Worm (Caenorhabditis elegans) whole organism, young adult: ENCODE measurements around the gene dnc-3.

Experiments
- Y67H2A.10 ChIP-seq: fragments of 200-800 bp; sonication (Bioruptor generic); conservative IDR thresholded peaks from 2 replicates; pipeline ENCODE4 v1.3.6; 2022; ENCODE audit warnings: missing genetic modification reagents, missing genetic modification characterization, missing compliant biosample characterization
- cebp-2 ChIP-seq: fragments of 200-800 bp; sonication (Bioruptor generic); IDR thresholded peaks from 2 replicates; pipeline ENCODE4 v1.3.6; 2022; ENCODE audit warnings: missing genetic modification characterization, missing compliant biosample characterization
- dpl-1 ChIP-seq: fragments of 150-350 bp; optimal IDR thresholded peaks from 2 replicates; lab custom pipeline; 2014; ENCODE audit warnings: missing biosample characterization, missing genetic modification reagents, missing genetic modification characterization
- ekl-4 ChIP-seq: fragments of 200-800 bp; sonication (Bioruptor generic); IDR thresholded peaks from 2 replicates; pipeline ENCODE4 v1.3.6; 2022; ENCODE audit warnings: missing genetic modification reagents, missing genetic modification characterization, missing compliant biosample characterization
- lag-1 ChIP-seq: fragments of 200-800 bp; sonication (Bioruptor generic); IDR thresholded peaks from 2 replicates; pipeline ENCODE4 v1.3.6; 2022; ENCODE audit warnings: missing genetic modification reagents, missing genetic modification characterization, missing compliant biosample characterization
- pha-4 ChIP-seq: fragments of 150-350 bp; sonication (generic microtip); optimal IDR thresholded peaks from 2 replicates; lab custom pipeline; 2014; ENCODE audit warnings: missing biosample characterization, missing genetic modification reagents, missing genetic modification characterization

DNA sequence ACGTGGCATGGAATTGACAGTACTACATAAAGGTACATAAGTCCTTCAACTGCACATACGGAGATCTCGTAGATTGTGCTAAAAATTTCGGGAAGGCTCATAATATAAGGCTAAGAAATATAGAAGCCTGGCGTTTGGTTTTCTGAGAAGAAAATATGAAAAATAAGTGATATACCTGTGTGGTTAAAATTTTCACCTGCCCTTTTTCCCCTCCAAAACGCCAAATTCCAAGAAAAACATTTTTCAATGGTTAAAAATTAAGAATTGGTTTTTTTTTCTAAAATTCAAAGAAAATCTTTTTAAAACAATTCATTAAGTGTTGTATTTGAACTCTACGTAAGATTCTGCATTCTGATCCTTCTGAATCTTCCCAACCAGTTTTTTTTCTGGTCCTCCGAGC lies 38.9 kb upstream of the dnc-3 start, which contains the start of gene srz-5:
- TF ChIP-seq cebp-2 (no peak), Y67H2A.10 (GFP tag; lab: Robert Waterston, UW) (no peak), dpl-1 (GFP tag; lab: Kevin White, UChicago) (no peak), lag-1 (no peak), ekl-4 (GFP tag; lab: Robert Waterston, UW) (no peak), pha-4 (tag; lab: Kevin White, UChicago) (no peak)
